Worm (Caenorhabditis elegans): Measurements from ENCODE around the gene F16B4.2.

DNA sequence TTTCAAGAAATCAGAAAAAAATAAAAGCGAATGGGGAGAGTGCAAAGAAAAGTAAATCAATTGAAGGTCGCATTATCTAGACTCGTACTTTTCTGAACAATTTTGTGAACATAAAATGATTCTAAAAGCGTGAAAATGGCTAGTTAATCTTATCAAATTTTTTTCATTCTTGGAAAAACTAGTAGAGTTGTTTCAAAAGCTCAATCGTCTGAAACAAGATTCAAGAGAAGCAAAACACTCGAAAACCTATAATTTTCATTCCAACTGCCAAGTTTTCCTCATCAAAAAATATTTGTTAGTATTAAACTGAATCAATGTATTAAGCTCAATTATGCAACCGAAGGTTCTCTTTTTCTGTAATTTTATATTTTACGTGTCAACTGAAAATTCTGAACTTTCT lies 47.2 kb downstream of the F16B4.2 start, which contains the start of gene irld-45:
- TF ChIP-seq skn-1 (tag; optimal IDR thresholded peaks at IDR 0.05) (no peak), nhr-12 (tag; optimal IDR thresholded peaks at IDR 0.05) (no peak), ztf-11 (tag; optimal IDR thresholded peaks at IDR 0.05) (no peak), zag-1 (tag; optimal IDR thresholded peaks at IDR 0.05) (no peak), ceh-82 (tag; optimal IDR thresholded peaks at IDR 0.05) (no peak), elt-3 (tag; optimal IDR thresholded peaks at IDR 0.05) (no peak), unc-62 (GFP tag; optimal IDR thresholded peaks at IDR 0.05) (no peak), lin-39 (tag; optimal IDR thresholded peaks at IDR 0.05) (no peak), fkh-10 (GFP tag; optimal IDR thresholded peaks at IDR 0.05) (no peak), nhr-28 (tag; optimal IDR thresholded peaks at IDR 0.05) (no peak), pqm-1 (tag; optimal IDR thresholded peaks at IDR 0.05) (no peak), sea-2 (GFP tag; optimal IDR thresholded peaks at IDR 0.05) (no peak), nhr-237 (tag; optimal IDR thresholded peaks at IDR 0.05) (no peak), lin-15B (tag; optimal IDR thresholded peaks at IDR 0.05) (no peak)

Data from whole organism, L3 larva.